Worm (Caenorhabditis elegans) whole organism, L4/young adult: Measurements from ENCODE around the gene mgrn-1.

Experiments used
- W03F9.2 ChIP-seq: fragments of 150-350 bp; optimal IDR thresholded peaks from 2 replicates; lab custom pipeline; 2014; ENCODE audit warnings: missing biosample characterization, missing genetic modification characterization
- dao-5 ChIP-seq: sonication (generic microtip); optimal IDR thresholded peaks from 2 replicates; lab custom pipeline; 2016; ENCODE audit warnings: missing genotype, missing genetic modification characterization, moderate library complexity, missing compliant biosample characterization
- him-1 ChIP-seq: sonication (generic microtip); optimal IDR thresholded peaks from 2 replicates; lab custom pipeline; 2016; ENCODE audit warnings: missing genotype, missing genetic modification reagents, missing genetic modification characterization, missing compliant biosample characterization

mgrn-1 gene

DNA sequence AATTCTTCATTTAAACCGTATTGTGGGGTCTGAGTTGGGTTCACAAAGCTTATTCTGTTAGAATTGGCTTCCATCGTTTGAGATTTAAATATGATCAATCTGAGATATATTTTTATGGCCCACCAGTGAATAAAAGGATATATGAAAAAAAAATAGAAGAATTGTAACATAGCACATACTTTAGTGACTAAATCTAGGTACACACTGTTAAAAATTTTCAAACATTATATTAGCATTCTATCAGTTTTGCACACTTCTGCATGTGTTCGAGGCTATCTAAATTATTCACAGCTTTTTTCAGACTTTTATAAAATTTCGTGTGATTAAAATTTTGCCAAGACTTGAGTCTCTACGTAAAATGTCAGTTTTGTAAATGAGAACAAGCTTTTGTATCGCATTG is 30.0 kb downstream of the mgrn-1 start, which contains the start of gene E02H4.2:
Gene E02H4.2 (minus strand): TSS at position 101 of the 400 bp plus-strand sequence.
- TF ChIP-seq him-1 (tag; lab: Kevin White, UChicago) (no peak), dao-5 (tag; lab: Kevin White, UChicago) (no peak), W03F9.2 (tag; lab: Kevin White, UChicago) (no peak)

DNA sequence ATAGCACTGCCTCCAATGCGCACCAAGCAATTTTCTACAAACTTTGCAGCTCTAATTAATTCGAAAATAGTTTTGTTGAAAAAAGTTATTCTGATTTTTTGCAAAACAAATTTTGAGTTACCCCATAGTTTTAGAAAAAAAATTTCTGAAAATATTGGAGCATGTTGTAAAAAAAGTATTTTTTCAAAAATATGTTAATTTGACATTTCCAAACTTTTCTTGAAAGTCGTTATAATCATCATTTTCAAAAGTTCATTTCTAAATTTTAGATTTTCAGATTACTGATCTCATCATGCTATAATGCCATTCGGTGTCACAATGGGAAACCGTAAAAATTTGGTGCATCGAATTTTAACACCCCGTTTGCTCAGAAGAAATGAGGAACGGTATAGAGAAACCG is 43.7 kb downstream of the mgrn-1 start, which contains the start of gene del-1:
Gene del-1 (plus strand): TSS at position 301 of the 400 bp plus-strand sequence.
- TF ChIP-seq him-1 (tag; lab: Kevin White, UChicago), result no peak
- no peak for TF ChIP-seq W03F9.2 (tag; lab: Kevin White, UChicago)
- no peak for TF ChIP-seq dao-5 (tag; lab: Kevin White, UChicago)

DNA sequence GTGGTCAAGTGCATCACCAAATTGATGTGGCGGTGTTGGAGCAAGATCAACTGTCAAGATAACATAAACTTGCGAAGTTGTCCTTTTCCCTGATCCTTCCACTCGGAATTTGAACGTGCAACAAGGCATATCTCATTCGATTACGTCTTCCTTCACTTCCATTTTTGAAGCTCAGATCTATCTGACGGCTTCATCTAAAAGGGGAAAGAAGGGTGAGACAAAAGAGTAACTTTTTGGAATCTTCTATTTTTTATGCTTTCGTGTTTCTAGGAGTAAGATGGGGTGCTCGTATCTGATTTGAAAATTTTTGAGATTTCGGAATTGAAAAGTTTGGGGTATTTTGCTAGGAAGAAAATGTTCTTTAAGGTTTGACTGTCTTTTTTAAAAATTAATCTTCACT is 44.3 kb downstream of the mgrn-1 start:
- TF ChIP-seq him-1 (tag; lab: Kevin White, UChicago), result no peak
- TF ChIP-seq W03F9.2 (tag; lab: Kevin White, UChicago), result no peak
- TF ChIP-seq dao-5 (tag; lab: Kevin White, UChicago), result no peak

DNA sequence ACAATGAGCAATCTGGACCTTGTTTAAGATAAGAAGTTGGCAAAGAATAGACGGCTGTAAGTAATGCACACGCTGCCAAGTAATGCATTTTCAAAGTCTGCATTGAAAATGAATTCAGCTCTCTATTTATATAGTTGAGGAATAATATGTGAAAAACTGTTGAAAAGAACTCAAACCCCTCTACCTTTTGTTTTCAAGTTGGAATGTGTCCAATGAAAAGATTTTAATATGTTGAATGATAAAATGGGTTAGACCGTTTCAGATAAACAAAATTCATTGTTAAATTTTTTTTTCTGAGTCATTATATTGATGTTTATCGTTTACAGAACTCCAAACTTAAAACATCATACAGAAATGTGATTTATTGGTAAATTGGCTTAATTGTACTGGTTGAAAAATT is 48.0 kb downstream of the mgrn-1 start, which contains the start of gene E02H4.8:
Gene E02H4.8 (minus strand): TSS at position 101 of the 400 bp plus-strand sequence.
- no peak for TF ChIP-seq dao-5 (tag; lab: Kevin White, UChicago)
- TF ChIP-seq him-1 (tag; lab: Kevin White, UChicago), result no peak
- no peak for TF ChIP-seq W03F9.2 (tag; lab: Kevin White, UChicago)
